Fruit fly (Drosophila melanogaster): Measurements from ENCODE around the gene pn.

The pn gene

DNA sequence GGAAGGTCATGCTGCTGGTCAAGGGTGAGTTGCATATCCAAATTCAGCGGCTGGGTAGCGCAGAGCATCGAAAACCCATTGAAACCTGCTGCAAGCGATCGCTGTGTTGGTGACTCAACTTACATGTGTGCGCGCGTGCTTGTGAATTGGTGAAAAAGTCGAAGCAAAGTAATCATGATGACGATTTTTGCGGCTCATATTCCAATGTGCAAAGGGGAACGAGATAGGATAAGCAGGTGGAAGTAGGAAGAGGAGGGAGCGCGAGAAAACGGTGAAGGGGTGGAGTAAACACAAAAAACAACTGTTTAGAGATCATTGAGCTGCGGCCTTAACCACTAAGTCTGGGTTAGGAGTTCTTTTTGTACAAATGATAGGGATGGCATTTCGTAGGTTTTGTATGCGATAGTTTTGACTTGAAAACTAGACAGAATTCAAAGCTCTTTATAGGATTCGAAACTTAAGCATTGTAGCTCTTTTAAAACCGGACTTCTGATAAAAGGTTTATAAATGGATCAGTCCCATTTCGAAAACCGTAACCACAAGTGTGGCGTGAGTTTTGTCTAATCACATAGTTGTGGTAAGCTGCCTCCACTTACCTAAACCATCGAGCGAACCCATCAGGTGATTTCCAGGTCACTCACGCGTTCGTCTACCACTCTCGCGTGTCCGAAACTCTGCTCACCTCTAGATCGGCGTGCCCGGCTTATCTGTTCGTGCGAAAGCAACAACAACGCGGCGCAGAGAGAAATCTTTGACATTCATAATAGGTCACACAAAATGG is 35.1 kb upstream of the pn start (continued):
- TF ChIP-seq Dbx (GFP tag; IDR thresholded peaks at IDR 0.05) (0 out of 3 replicates have a peak, but pooled peaks have one; percentile 36), h (optimal IDR thresholded peaks at IDR 0.05) (no peak), CG18619 (GFP tag; optimal IDR thresholded peaks at IDR 0.05) (peak; percentile 27), CG1233 (GFP tag; optimal IDR thresholded peaks at IDR 0.05) (peak; percentile 17), Fer3 (tag; optimal IDR thresholded peaks at IDR 0.05) (peak; percentile 7), ash1 (GFP tag; optimal IDR thresholded peaks at IDR 0.05) (no peak), cg (GFP tag; optimal IDR thresholded peaks at IDR 0.05) (peak; percentile 41), fd96Cb (tag; optimal IDR thresholded peaks at IDR 0.05) (no peak), abd-A (tag; optimal IDR thresholded peaks at IDR 0.05) (no peak), Sox100B (GFP tag; optimal IDR thresholded peaks at IDR 0.05) (no peak), CrebB (tag; optimal IDR thresholded peaks at IDR 0.05) (peak; percentile 32), klu (GFP tag; IDR thresholded peaks at IDR 0.05) (no peak), caup (GFP tag; optimal IDR thresholded peaks at IDR 0.05; ENCODE audit: severe bottlenecking) (peak; percentile 7), CHES-1-like (GFP tag; optimal IDR thresholded peaks at IDR 0.05) (peak; percentile 20), CG9727 (GFP tag; optimal IDR thresholded peaks at IDR 0.05) (peak; percentile 60), Tbp (GFP tag; optimal IDR thresholded peaks at IDR 0.05) (no peak), lmd (GFP tag; IDR thresholded peaks at IDR 0.05) (peak; percentile 35; the same call in 1 of the 2 replicates), HLH3B (GFP tag; IDR thresholded peaks at IDR 0.05) (no peak), CG14710 (tag; optimal IDR thresholded peaks at IDR 0.05) (peak; percentile 2), Hr3 (GFP tag; optimal IDR thresholded peaks at IDR 0.05) (peak; percentile 56), zen (tag; optimal IDR thresholded peaks at IDR 0.05) (no peak), CG10147 (GFP tag; optimal IDR thresholded peaks at IDR 0.05) (peak; percentile 55), Xrp1 (GFP tag; IDR thresholded peaks at IDR 0.05) (0 out of 2 replicates have a peak, but pooled peaks have one; percentile 5), CG10267 (tag; optimal IDR thresholded peaks at IDR 0.05) (peak; percentile 15), D19B (GFP tag; optimal IDR thresholded peaks at IDR 0.05) (peak; percentile 42), CG9932 (GFP tag; IDR thresholded peaks at IDR 0.05) (peak; percentile 63; the same call in 1 of the 2 replicates), rib (GFP tag; IDR thresholded peaks at IDR 0.05) (0 out of 2 replicates have a peak, but pooled peaks have one; percentile 37), CG18476 (GFP tag; optimal IDR thresholded peaks at IDR 0.05) (peak; percentile 33), Ets97D (GFP tag; optimal IDR thresholded peaks at IDR 0.05) (no peak), luna (GFP tag; optimal IDR thresholded peaks at IDR 0.05) (peak; percentile 27), ttk (GFP tag; IDR thresholded peaks at IDR 0.05) (no peak), Sry-δ (GFP tag; optimal IDR thresholded peaks at IDR 0.05) (peak; percentile 86), CG2116 (GFP tag; optimal IDR thresholded peaks at IDR 0.05) (peak; percentile 22), scrt (GFP tag; optimal IDR thresholded peaks at IDR 0.05) (no peak), CG6175 (GFP tag; IDR thresholded peaks at IDR 0.05) (no peak), lola (GFP tag; optimal IDR thresholded peaks at IDR 0.05) (peak in 1 of 3 experiments; percentile 30), CG15479 (GFP tag; optimal IDR thresholded peaks at IDR 0.05) (peak; percentile 27), ERR (GFP tag; optimal IDR thresholded peaks at IDR 0.05) (peak; percentile 47), CG11504 (tag; optimal IDR thresholded peaks at IDR 0.05) (peak; percentile 47), CG17829 (tag; optimal IDR thresholded peaks at IDR 0.05) (no peak), dmrt99B (tag; optimal IDR thresholded peaks at IDR 0.05) (peak; percentile 44), CG5180 (GFP tag; optimal IDR thresholded peaks at IDR 0.05) (no peak), CG11456 (GFP tag; IDR thresholded peaks at IDR 0.05) (0 out of 3 replicates have a peak, but pooled peaks have one; percentile 16), CG15269 (tag; optimal IDR thresholded peaks at IDR 0.05) (peak; percentile 58), pita (GFP tag; optimal IDR thresholded peaks at IDR 0.05) (no peak), cwo (GFP tag; optimal IDR thresholded peaks at IDR 0.05) (peak; percentile 12), Scr (GFP tag; IDR thresholded peaks at IDR 0.05; ENCODE audit: partially characterized antibody) (peak; percentile 87), CG7928 (GFP tag; optimal IDR thresholded peaks at IDR 0.05) (no peak)
